Fruit fly (Drosophila melanogaster): Measurements from ENCODE around the gene PIG-P.

Gene PIG-P

DNA sequence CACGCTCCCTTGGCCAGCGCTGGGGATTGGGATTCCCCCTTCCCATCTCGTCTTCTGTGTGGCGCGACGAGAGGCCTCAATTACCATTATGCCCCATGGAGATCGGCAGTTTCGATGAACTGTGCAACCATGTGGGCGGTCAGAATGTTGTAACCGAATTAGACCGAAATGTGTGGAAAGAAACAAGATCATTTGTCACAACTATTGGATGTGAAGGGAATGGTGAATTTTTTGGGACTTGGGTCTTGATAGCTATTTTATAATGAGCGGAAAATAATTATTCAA, 44.4 kb downstream of the PIG-P start (continued):
- TF ChIP-seq Atf6 (GFP tag; IDR thresholded peaks at IDR 0.05) (no peak), kni (GFP tag; optimal IDR thresholded peaks at IDR 0.05) (peak; percentile 63), sr (GFP tag; IDR thresholded peaks at IDR 0.05) (peak; percentile 74; the same call in 2 of the 3 replicates), CG2712 (tag; optimal IDR thresholded peaks at IDR 0.05) (no peak), CG13624 (GFP tag; optimal IDR thresholded peaks at IDR 0.05) (no peak), CG2199 (GFP tag; IDR thresholded peaks at IDR 0.05) (no peak), gem (tag; optimal IDR thresholded peaks at IDR 0.05) (no peak), CG7271 (tag; optimal IDR thresholded peaks at IDR 0.05) (no peak), CG15073 (GFP tag; optimal IDR thresholded peaks at IDR 0.05) (no peak), CG2875 (GFP tag; optimal IDR thresholded peaks at IDR 0.05) (no peak), az2 (GFP tag; optimal IDR thresholded peaks at IDR 0.05) (no peak), pan (optimal IDR thresholded peaks at IDR 0.05) (no peak), pan (GFP tag; optimal IDR thresholded peaks at IDR 0.05 in 1 of 2, IDR thresholded peaks at IDR 0.05 in 1 of 2) (peak in 1 of 2 experiments; percentile 27), maf-S (GFP tag; optimal IDR thresholded peaks at IDR 0.05) (no peak), nmo (GFP tag; optimal IDR thresholded peaks at IDR 0.05) (no peak), TFAM (GFP tag; optimal IDR thresholded peaks at IDR 0.05) (no peak), CG14860 (GFP tag; IDR thresholded peaks at IDR 0.05; ENCODE audit: partially characterized antibody) (no peak), Aef1 (GFP tag; IDR thresholded peaks at IDR 0.05) (no peak), HLHmδ (GFP tag; optimal IDR thresholded peaks at IDR 0.05) (peak; percentile 91), bab2 (GFP tag; optimal IDR thresholded peaks at IDR 0.05) (no peak), E2f1 (GFP tag; IDR thresholded peaks at IDR 0.05) (no peak), CG32532 (GFP tag; IDR thresholded peaks at IDR 0.05) (0 out of 2 replicates have a peak, but pooled peaks have one; percentile 2), bbx (GFP tag; IDR thresholded peaks at IDR 0.05; ENCODE audit: partially characterized antibody) (no peak), chif (GFP tag; optimal IDR thresholded peaks at IDR 0.05) (no peak), CG13775 (GFP tag; optimal IDR thresholded peaks at IDR 0.05) (no peak), CrebB (tag; optimal IDR thresholded peaks at IDR 0.05) (no peak), Hsf (GFP tag; optimal IDR thresholded peaks at IDR 0.05) (no peak)

DNA sequence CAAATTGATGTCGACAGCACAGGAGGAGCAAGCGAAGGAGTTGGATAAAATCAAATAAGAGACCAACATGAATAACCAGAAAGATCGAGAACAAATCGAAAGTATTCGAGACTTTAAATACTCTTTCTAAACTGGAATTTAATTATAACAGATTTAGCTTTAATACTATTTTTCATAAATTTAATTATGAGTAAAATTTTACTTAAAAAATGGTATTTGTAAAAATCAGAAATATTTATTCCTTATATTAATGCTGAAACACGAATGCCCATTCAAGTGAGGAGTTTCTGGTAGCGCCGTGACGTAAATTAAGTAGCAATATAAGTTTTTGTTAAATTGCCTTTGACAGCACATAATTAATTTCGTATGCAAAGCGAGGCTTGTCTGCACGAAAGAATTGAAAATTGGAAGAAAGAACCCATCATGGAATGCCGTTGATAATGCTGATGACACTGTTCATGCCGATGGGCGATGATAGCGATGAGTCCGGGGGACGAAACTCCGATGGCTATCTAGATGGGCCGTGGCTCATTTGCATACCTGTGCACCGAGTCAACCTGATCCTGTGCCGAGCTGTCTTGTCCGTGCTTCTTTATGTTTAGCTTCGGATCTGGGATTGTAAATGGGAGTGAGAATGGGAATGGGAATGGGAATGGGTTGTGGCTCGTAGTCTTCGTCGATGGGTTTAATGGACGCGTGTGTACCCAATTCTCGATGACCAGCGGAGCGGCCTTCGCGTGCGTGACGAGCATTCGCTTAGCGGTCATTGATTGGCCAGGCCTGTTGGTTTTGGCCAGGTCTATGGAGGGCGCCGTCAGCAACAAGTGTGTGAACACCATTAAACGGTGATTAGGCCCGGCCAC, 45.0 kb downstream of the PIG-P start:
- TF ChIP-seq CG2712 (tag; optimal IDR thresholded peaks at IDR 0.05): peak; percentile 86
- TF ChIP-seq scrt (GFP tag; optimal IDR thresholded peaks at IDR 0.05): peak; percentile 26
- peak; percentile 21; the same call in 1 of the 2 replicates for TF ChIP-seq CG4360 (GFP tag; IDR thresholded peaks at IDR 0.05)
- peak; percentile 52 for TF ChIP-seq CoRest (tag; optimal IDR thresholded peaks at IDR 0.05)
- no peak for TF ChIP-seq ro (GFP tag; IDR thresholded peaks at IDR 0.05)
- TF ChIP-seq Aef1 (GFP tag; IDR thresholded peaks at IDR 0.05): no peak
- TF ChIP-seq C15 (GFP tag; IDR thresholded peaks at IDR 0.05): no peak
- TF ChIP-seq lov (optimal IDR thresholded peaks at IDR 0.05): no peak
- TF ChIP-seq lov (GFP tag; IDR thresholded peaks at IDR 0.05): 0 out of 3 replicates have a peak, but pooled peaks have one; percentile 17
- TF ChIP-seq fd64A (GFP tag; optimal IDR thresholded peaks at IDR 0.05): no peak
- peak; percentile 66 for TF ChIP-seq CG31441 (GFP tag; IDR thresholded peaks at IDR 0.05)
- no peak for TF ChIP-seq CG13287 (GFP tag; IDR thresholded peaks at IDR 0.05; ENCODE audit: partially characterized antibody)
- TF ChIP-seq Ets65A (GFP tag): peak; percentile 5
- peak; percentile 26 for TF ChIP-seq Nf-YC (tag; optimal IDR thresholded peaks at IDR 0.05)
- TF ChIP-seq CG10979 (tag; optimal IDR thresholded peaks at IDR 0.05): peak; percentile 84
- peak; percentile 73 for TF ChIP-seq sens (GFP tag)
- TF ChIP-seq grau (tag; optimal IDR thresholded peaks at IDR 0.05): peak; percentile 57
- peak; percentile 78 for TF ChIP-seq gem (tag; optimal IDR thresholded peaks at IDR 0.05)
- no peak for TF ChIP-seq CG30431 (GFP tag; optimal IDR thresholded peaks at IDR 0.05)
- TF ChIP-seq CG11504 (tag; optimal IDR thresholded peaks at IDR 0.05): peak; percentile 48
- 0 out of 3 replicates have a peak, but pooled peaks have one; percentile 44 for TF ChIP-seq CG6175 (GFP tag; IDR thresholded peaks at IDR 0.05)
- peak; percentile 29 for TF ChIP-seq Abd-B (GFP tag; optimal IDR thresholded peaks at IDR 0.05)
- TF ChIP-seq CG7556 (GFP tag; optimal IDR thresholded peaks at IDR 0.05): peak; percentile 32
- TF ChIP-seq dmrt99B (tag; optimal IDR thresholded peaks at IDR 0.05): peak; percentile 39
- peak; percentile 41 for TF ChIP-seq nerfin-1 (tag; optimal IDR thresholded peaks at IDR 0.05)

Data from whole organism, embryonic.